Worm (Caenorhabditis elegans): ENCODE measurements around the gene C49F5.5.

The C49F5.5 gene

ce11 chrX:11982065-11982464, 3.9 kb upstream of the C49F5.5 start, which contains the start of gene nhr-167:
nhr-167 (minus strand) TSS chrX:11982085.
- TF ChIP-seq Y53G8AR.9 (GFP tag; conservative IDR thresholded peaks at IDR 0.05): no peak
- no peak for TF ChIP-seq ekl-4 (GFP tag; IDR thresholded peaks at IDR 0.05)
- no peak for TF ChIP-seq mcd-1 (GFP tag; IDR thresholded peaks at IDR 0.05)
- TF ChIP-seq F10E7.11 (tag; optimal IDR thresholded peaks at IDR 0.05): no peak
- TF ChIP-seq Y95B8A.8 (GFP tag; IDR thresholded peaks at IDR 0.05): no peak
- TF ChIP-seq madf-3 (GFP tag; IDR thresholded peaks at IDR 0.05): no peak
- TF ChIP-seq tbx-9 (tag; optimal IDR thresholded peaks at IDR 0.05; ENCODE audit: borderline replicate concordance): no peak
- no peak for TF ChIP-seq pbrm-1 (GFP tag; IDR thresholded peaks at IDR 0.05)
- no peak for TF ChIP-seq let-607 (tag; optimal IDR thresholded peaks at IDR 0.05)
- TF ChIP-seq hmg-20 (GFP tag; IDR thresholded peaks at IDR 0.05): no peak
- TF ChIP-seq ccch-3 (GFP tag; optimal IDR thresholded peaks at IDR 0.05): no peak
- TF ChIP-seq lsl-1 (GFP tag; optimal IDR thresholded peaks at IDR 0.05): no peak
- no peak for TF ChIP-seq hlh-12 (tag; optimal IDR thresholded peaks at IDR 0.05)
- no peak for TF ChIP-seq F55B11.4 (tag; optimal IDR thresholded peaks at IDR 0.05; ENCODE audit: borderline replicate concordance, insufficient read depth)
- TF ChIP-seq cebp-1 (GFP tag; IDR thresholded peaks at IDR 0.05): no peak
- no peak for TF ChIP-seq cebp-1 (tag; optimal IDR thresholded peaks at IDR 0.05)
- no peak for TF ChIP-seq ceh-27 (GFP tag; optimal IDR thresholded peaks at IDR 0.05)
- no peak for TF ChIP-seq efl-1 (GFP tag; optimal IDR thresholded peaks at IDR 0.05)
- TF ChIP-seq nhr-80 (tag; optimal IDR thresholded peaks at IDR 0.05): no peak
- TF ChIP-seq sdz-38 (tag; optimal IDR thresholded peaks at IDR 0.05): no peak

DNA sequence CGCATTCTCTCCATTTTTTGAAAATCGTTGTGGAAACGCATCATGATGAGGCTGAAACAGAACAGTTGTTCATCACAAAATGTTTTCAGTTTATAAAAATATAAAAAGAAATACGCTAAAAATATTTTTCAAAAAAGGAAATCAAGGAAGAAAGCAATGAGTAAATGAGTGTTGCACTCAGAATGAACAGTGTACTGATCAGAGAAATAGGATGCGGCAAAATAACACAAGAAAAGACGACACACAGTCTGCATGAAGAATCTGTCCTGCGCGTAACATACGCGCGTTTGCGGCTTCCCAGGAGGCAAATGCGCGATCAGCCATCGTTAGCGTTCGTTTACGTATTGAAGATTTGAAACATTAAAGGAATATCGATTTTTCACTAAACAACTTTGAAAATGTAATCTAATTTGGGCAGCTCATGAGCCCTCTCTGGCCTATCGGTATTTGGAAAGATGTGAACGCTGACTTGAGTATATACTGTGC, 2.4 kb upstream of the C49F5.5 start, which contains the start of gene C49F5.3:
C49F5.3 (minus strand) TSS at position 51 of the 486 bp plus-strand sequence.
- TF ChIP-seq F57A8.1 (GFP tag; optimal IDR thresholded peaks at IDR 0.05) (no peak), K11D2.4 (GFP tag; IDR thresholded peaks at IDR 0.05) (no peak), aptf-2 (GFP tag; conservative IDR thresholded peaks at IDR 0.05) (peak; percentile 97)

DNA sequence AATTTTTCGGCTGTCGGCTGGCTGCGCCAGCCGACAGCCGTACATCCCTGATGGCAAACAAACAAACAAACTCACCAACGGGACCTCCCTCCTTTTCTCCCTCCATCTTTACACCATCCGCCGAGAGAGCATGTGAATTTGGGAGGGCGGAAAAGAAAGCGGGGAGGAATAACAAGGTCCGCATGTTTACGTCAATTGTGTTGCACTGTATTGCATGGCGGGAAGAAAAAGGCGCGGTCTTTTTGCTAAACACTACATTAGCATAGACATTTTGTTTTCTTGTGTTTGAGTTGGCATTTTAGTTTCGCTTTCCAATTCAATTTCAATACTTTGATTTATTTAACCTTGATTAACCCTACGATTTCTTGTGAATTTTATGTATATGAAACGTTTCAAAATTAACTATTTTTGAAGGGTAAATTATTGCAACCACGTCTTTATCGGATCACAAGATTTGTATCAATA, 1.9 kb downstream of the C49F5.5 start, which contains the start of gene C49F5.6:
C49F5.6 (plus strand) TSS at position 415 of the 465 bp plus-strand sequence.
- TF ChIP-seq efl-1 (GFP tag; optimal IDR thresholded peaks at IDR 0.05): peak; percentile 89
- TF ChIP-seq aptf-2 (GFP tag; conservative IDR thresholded peaks at IDR 0.05): peak; percentile 76
- TF ChIP-seq madf-8 (GFP tag; conservative IDR thresholded peaks at IDR 0.05): 0 out of 2 replicates have a peak, but pooled peaks have one; percentile 31
- no peak for TF ChIP-seq repo-1 (tag; optimal IDR thresholded peaks at IDR 0.05)
- TF ChIP-seq madf-6 (GFP tag; IDR thresholded peaks at IDR 0.05): peak; percentile 79
- TF ChIP-seq madf-3 (GFP tag; IDR thresholded peaks at IDR 0.05): 0 out of 2 replicates have a peak, but pooled peaks have one; percentile 44

DNA sequence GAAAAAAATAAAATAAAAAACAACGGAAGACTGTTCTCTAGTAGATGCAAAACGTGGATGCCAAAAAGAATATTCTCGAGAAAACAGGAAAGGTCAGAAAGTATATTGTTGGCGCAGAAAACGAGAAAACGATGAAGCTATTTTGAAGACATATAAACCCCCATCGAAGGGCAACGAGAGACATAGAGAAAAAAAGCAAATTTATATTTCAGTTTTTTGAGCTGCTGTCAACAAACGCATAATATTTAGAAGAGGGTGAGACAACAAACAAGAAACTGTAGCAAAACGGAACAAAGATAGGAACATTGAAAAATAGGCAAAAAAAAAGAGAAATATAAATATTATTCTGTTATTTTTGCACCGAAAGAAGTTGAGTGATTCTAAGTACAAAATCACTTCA, 6.3 kb downstream of the C49F5.5 start:
- peak; percentile 18; the same call in 1 of the 2 replicates for TF ChIP-seq hmg-1.2 (GFP tag; IDR thresholded peaks at IDR 0.05)
- no peak for TF ChIP-seq ztf-28 (GFP tag; IDR thresholded peaks at IDR 0.05)

DNA sequence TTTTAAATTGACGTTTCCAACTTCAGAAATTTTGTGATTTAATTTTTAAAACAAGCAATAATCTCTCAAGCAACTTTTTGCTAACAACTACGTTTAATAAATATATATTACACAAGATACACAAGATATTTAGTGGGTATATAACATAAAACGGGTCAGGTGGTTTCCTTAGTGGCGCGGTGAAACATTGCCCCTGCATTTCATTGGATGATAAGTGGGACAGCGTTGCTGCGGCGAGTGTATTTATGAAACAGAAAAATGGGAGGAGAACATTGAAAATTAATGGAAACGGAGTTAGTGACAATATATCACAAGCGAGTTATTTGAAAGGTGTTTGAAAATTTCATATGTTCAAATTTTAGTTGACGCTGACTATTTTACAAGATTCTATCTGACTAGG, 6.8 kb downstream of the C49F5.5 start:
- TF ChIP-seq bed-1 (GFP tag; IDR thresholded peaks at IDR 0.05) (no peak), attf-3 (GFP tag; conservative IDR thresholded peaks at IDR 0.05) (no peak), efl-1 (GFP tag; optimal IDR thresholded peaks at IDR 0.05) (no peak), nfyb-1 (GFP tag; IDR thresholded peaks at IDR 0.05) (no peak), ztf-3 (GFP tag; optimal IDR thresholded peaks at IDR 0.05) (no peak), ets-4 (GFP tag; optimal IDR thresholded peaks at IDR 0.05) (no peak), T26A5.8 (tag; optimal IDR thresholded peaks at IDR 0.05) (no peak), unc-130 (GFP tag; optimal IDR thresholded peaks at IDR 0.05) (no peak), F57C9.4 (tag; optimal IDR thresholded peaks at IDR 0.05) (no peak), egl-18 (GFP tag; IDR thresholded peaks at IDR 0.05) (no peak), nfya-2 (GFP tag; IDR thresholded peaks at IDR 0.05) (no peak), madf-8 (GFP tag; conservative IDR thresholded peaks at IDR 0.05) (no peak), ceh-40 (GFP tag; IDR thresholded peaks at IDR 0.05) (no peak), dpl-1 (GFP tag; optimal IDR thresholded peaks at IDR 0.05) (no peak), F23B12.7 (tag; optimal IDR thresholded peaks at IDR 0.05; ENCODE audit: insufficient read depth) (no peak)
